Fruit fly (Drosophila melanogaster) whole organism, prepupa: Measurements from ENCODE around the gene CG13108.

Experiments
- CG10669 ChIP-seq: fragments of 200-800 bp; sonication (Bioruptor generic); optimal IDR thresholded peaks from 3 replicates; lab custom pipeline; 2018; ENCODE audit warnings: missing biosample characterization, mild to moderate bottlenecking, missing genetic modification characterization, moderate library complexity
- CG11294 ChIP-seq: fragments of 200-800 bp; sonication (Bioruptor generic); IDR thresholded peaks from 2 replicates; pipeline ENCODE4 v1.3.6; 2022; ENCODE audit warnings: missing biosample characterization, missing genetic modification characterization
- CG11762 ChIP-seq: fragments of 200-800 bp; sonication (Bioruptor generic); optimal IDR thresholded peaks from 3 replicates; lab custom pipeline; 2016; ENCODE audit warnings: missing biosample characterization, missing genetic modification characterization; ENCODE audit not compliant: insufficient read depth
- CG1621 ChIP-seq: fragments of 200-800 bp; sonication (Bioruptor generic); optimal IDR thresholded peaks from 3 replicates; lab custom pipeline; 2018; ENCODE audit warnings: missing biosample characterization, mild to moderate bottlenecking, missing genetic modification characterization
- CG31627 ChIP-seq: fragments of 200-800 bp; sonication (Bioruptor generic); optimal IDR thresholded peaks from 3 replicates; lab custom pipeline; 2016; ENCODE audit warnings: missing biosample characterization, missing genetic modification characterization
- CG34406 ChIP-seq: fragments of 200-800 bp; sonication (Bioruptor generic); optimal IDR thresholded peaks from 3 replicates; lab custom pipeline; 2016; ENCODE audit warnings: missing biosample characterization, missing genetic modification characterization
- CG3919 ChIP-seq: fragments of 200-800 bp; sonication (Bioruptor generic); optimal IDR thresholded peaks from 3 replicates; lab custom pipeline; 2016; ENCODE audit warnings: missing biosample characterization, missing genetic modification characterization
- CG6276 ChIP-seq: fragments of 200-800 bp; sonication (Bioruptor generic); optimal IDR thresholded peaks from 2 replicates; lab custom pipeline; 2017; ENCODE audit warnings: missing biosample characterization, mild to moderate bottlenecking, missing genetic modification characterization
- CG6792 ChIP-seq: fragments of 200-800 bp; sonication (Bioruptor generic); optimal IDR thresholded peaks from 3 replicates; lab custom pipeline; 2016; ENCODE audit warnings: missing biosample characterization, missing genetic modification characterization
- CG6808 ChIP-seq: fragments of 200-800 bp; sonication (Bioruptor generic); optimal IDR thresholded peaks from 3 replicates; lab custom pipeline; 2017; ENCODE audit warnings: missing biosample characterization, missing genetic modification characterization, mild to moderate bottlenecking, moderate library complexity, missing genetic modification reagents
- CG6854 ChIP-seq: fragments of 200-800 bp; sonication (Bioruptor generic); optimal IDR thresholded peaks from 2 replicates; lab custom pipeline; 2017; ENCODE audit warnings: missing biosample characterization, mild to moderate bottlenecking, missing genetic modification characterization
- CG8319 ChIP-seq: fragments of 200-800 bp; sonication (Bioruptor generic); optimal IDR thresholded peaks from 3 replicates; lab custom pipeline; 2016; ENCODE audit warnings: missing biosample characterization, missing genetic modification characterization
- CG8632 ChIP-seq: fragments of 200-800 bp; sonication (Bioruptor generic); optimal IDR thresholded peaks from 3 replicates; lab custom pipeline; 2016; ENCODE audit warnings: missing biosample characterization, missing genetic modification characterization
- Eip75B ChIP-seq: fragments of 200-800 bp; sonication (Bioruptor generic); optimal IDR thresholded peaks from 3 replicates; lab custom pipeline; 2016; ENCODE audit warnings: missing biosample characterization, missing genetic modification characterization
- Eip78C ChIP-seq: fragments of 200-800 bp; sonication (Bioruptor generic); peaks from one replicate; lab custom pipeline; 2016; ENCODE audit warnings: missing biosample characterization, missing genetic modification characterization
- Eip93F ChIP-seq: fragments of 200-800 bp; sonication (Bioruptor generic); optimal IDR thresholded peaks from 2 replicates; lab custom pipeline; 2016; ENCODE audit warnings: missing biosample characterization, mild to moderate bottlenecking, missing genetic modification characterization
- Ets96B ChIP-seq: fragments of 200-800 bp; optimal IDR thresholded peaks from 2 replicates; lab custom pipeline; 2019; ENCODE audit warnings: missing biosample characterization, mild to moderate bottlenecking, missing genetic modification characterization, moderate library complexity
- Gug ChIP-seq: fragments of 200-800 bp; sonication (Bioruptor generic); IDR thresholded peaks from 2 replicates; pipeline ENCODE4 v1.3.6; 2022; ENCODE audit warnings: missing biosample characterization, missing genetic modification characterization
- Hr38 ChIP-seq: sonication (Bioruptor generic); optimal IDR thresholded peaks from 2 replicates; lab custom pipeline; 2016; ENCODE audit warnings: missing biosample characterization, missing genetic modification characterization
- OdsH ChIP-seq: fragments of 200-800 bp; sonication (Bioruptor generic); optimal IDR thresholded peaks from 3 replicates; lab custom pipeline; 2016; ENCODE audit warnings: missing biosample characterization, missing genetic modification characterization
- Smox ChIP-seq: fragments of 200-800 bp; sonication (Bioruptor generic); optimal IDR thresholded peaks from 3 replicates; lab custom pipeline; 2016; ENCODE audit warnings: missing biosample characterization, missing genetic modification characterization
- Sox102F ChIP-seq: fragments of 200-800 bp; sonication (Bioruptor generic); optimal IDR thresholded peaks from 2 replicates; lab custom pipeline; 2016; ENCODE audit warnings: missing biosample characterization, mild to moderate bottlenecking, missing genetic modification characterization
- Sox14 ChIP-seq: fragments of 200-800 bp; sonication (Bioruptor generic); optimal IDR thresholded peaks from 3 replicates; lab custom pipeline; 2016; ENCODE audit warnings: missing biosample characterization, missing genetic modification characterization
- Sox15 ChIP-seq: fragments of 200-800 bp; sonication (Bioruptor generic); optimal IDR thresholded peaks from 3 replicates; lab custom pipeline; 2016; ENCODE audit warnings: missing biosample characterization, missing genetic modification characterization
- achi ChIP-seq: fragments of 200-800 bp; sonication (Bioruptor generic); optimal IDR thresholded peaks from 3 replicates; lab custom pipeline; 2016; ENCODE audit warnings: missing biosample characterization, missing genetic modification characterization
- cyc ChIP-seq: fragments of 200-800 bp; sonication (Bioruptor generic); optimal IDR thresholded peaks from 3 replicates; lab custom pipeline; 2016; ENCODE audit warnings: missing biosample characterization, missing genetic modification characterization
- esn ChIP-seq: fragments of 200-800 bp; sonication (Bioruptor generic); optimal IDR thresholded peaks from 2 replicates; lab custom pipeline; 2016; ENCODE audit warnings: missing biosample characterization, mild to moderate bottlenecking, missing genetic modification characterization, moderate library complexity
- fd59A ChIP-seq: fragments of 200-800 bp; sonication (Bioruptor generic); optimal IDR thresholded peaks from 2 replicates; lab custom pipeline; 2017; ENCODE audit warnings: missing biosample characterization, mild to moderate bottlenecking, missing genetic modification characterization, missing genetic modification reagents
- fd85E ChIP-seq: fragments of 200-800 bp; sonication (Bioruptor generic); optimal IDR thresholded peaks from 3 replicates; lab custom pipeline; 2016; ENCODE audit warnings: missing biosample characterization, missing genetic modification characterization
- fkh ChIP-seq: fragments of 200-800 bp; sonication (Bioruptor generic); optimal IDR thresholded peaks from 3 replicates; lab custom pipeline; 2017; ENCODE audit warnings: missing biosample characterization, mild to moderate bottlenecking, missing genetic modification characterization, moderate library complexity
- lz ChIP-seq: fragments of 200-800 bp; sonication (Bioruptor generic); optimal IDR thresholded peaks from 3 replicates; lab custom pipeline; 2016; ENCODE audit warnings: missing biosample characterization, missing genetic modification characterization
- pdm3 ChIP-seq: fragments of 200-800 bp; sonication (Bioruptor generic); optimal IDR thresholded peaks from 3 replicates; lab custom pipeline; 2016; ENCODE audit warnings: missing biosample characterization, missing genetic modification characterization
- salr ChIP-seq, 2 experiments: fragments of 200-800 bp; sonication (Bioruptor generic); optimal IDR thresholded peaks; 3 replicates each; lab custom pipeline; 2016 to 2018; ENCODE audit warnings: missing biosample characterization in 2 of 2, missing genetic modification characterization in 2 of 2, mild to moderate bottlenecking in 1 of 2
- ss ChIP-seq, 2 experiments: fragments of 200-800 bp; sonication (Bioruptor generic); optimal IDR thresholded peaks; 2 replicates in 1 of 2; 3 replicates in 1 of 2; lab custom pipeline; 2017 to 2018; ENCODE audit warnings: mild to moderate bottlenecking in 2 of 2, missing biosample characterization in 2 of 2, missing genetic modification characterization in 2 of 2, moderate library complexity in 1 of 2
- svp ChIP-seq: fragments of 200-800 bp; sonication (Bioruptor generic); peaks from one replicate; lab custom pipeline; 2016; ENCODE audit warnings: missing biosample characterization, missing genetic modification characterization
- topi ChIP-seq: fragments of 200-800 bp; sonication (Bioruptor generic); optimal IDR thresholded peaks from 3 replicates; lab custom pipeline; 2016; ENCODE audit warnings: missing biosample characterization, missing genetic modification characterization
- vri ChIP-seq: fragments of 200-800 bp; sonication (Bioruptor generic); optimal IDR thresholded peaks from 3 replicates; lab custom pipeline; 2016; ENCODE audit warnings: missing biosample characterization, mild to moderate bottlenecking, missing genetic modification characterization

Gene CG13108

dm6 chr2L:9176791-9177190 lies 12.8 kb downstream of the CG13108 start (continued):
- no peak for TF ChIP-seq salr (GFP tag; optimal IDR thresholded peaks at IDR 0.05; lab: Kevin White, UChicago)
- TF ChIP-seq cyc (GFP tag; lab: Kevin White, UChicago), result no peak
- TF ChIP-seq CG8319, result no peak
- TF ChIP-seq fd59A (GFP tag; lab: Kevin White, UChicago), result no peak
- TF ChIP-seq CG34406 (GFP tag; lab: Kevin White, UChicago), result no peak
- no peak; the same call in 1 of the 2 replicates for TF ChIP-seq CG11294
- no peak for TF ChIP-seq Sox102F (GFP tag; lab: Kevin White, UChicago)
- TF ChIP-seq Smox (GFP tag; lab: Kevin White, UChicago), result no peak
- TF ChIP-seq CG6808 (GFP tag; lab: Kevin White, UChicago), result no peak
- no peak for TF ChIP-seq Sox14 (GFP tag; lab: Kevin White, UChicago)
- TF ChIP-seq fd85E, result peak; percentile 35
- TF ChIP-seq topi (GFP tag; lab: Kevin White, UChicago), result no peak
- no peak for TF ChIP-seq CG6854 (GFP tag; lab: Kevin White, UChicago)

dm6 chr2L:9178445-9179122 lies 14.5 kb downstream of the CG13108 start:
- peak; percentile 42 for TF ChIP-seq vri (GFP tag; lab: Kevin White, UChicago)
- TF ChIP-seq cyc (GFP tag; lab: Kevin White, UChicago), result no peak
- peak; percentile 64 for TF ChIP-seq fkh (GFP tag; lab: Kevin White, UChicago)
- TF ChIP-seq, all 60 proteins: peak for 2

dm6 chr2L:9179285-9179684 lies 15.2 kb downstream of the CG13108 start:
- peak; percentile 5 for TF ChIP-seq fkh (GFP tag; lab: Kevin White, UChicago)
- peak; percentile 81 for TF ChIP-seq vri (GFP tag; lab: Kevin White, UChicago)
- no peak for TF ChIP-seq CG8632 (GFP tag; lab: Kevin White, UChicago)
- TF ChIP-seq OdsH (GFP tag; lab: Kevin White, UChicago), result no peak
- TF ChIP-seq svp (GFP tag; lab: Kevin White, UChicago), result no peak
- TF ChIP-seq Sox15, result no peak
- no peak for TF ChIP-seq achi
- TF ChIP-seq ss (GFP tag; optimal IDR thresholded peaks at IDR 0.05; lab: Kevin White, UChicago), result peak in 1 of 2 experiments; percentile 5
- peak; percentile 56 for TF ChIP-seq Eip93F (GFP tag; lab: Kevin White, UChicago)
- no peak for TF ChIP-seq CG6792
- TF ChIP-seq Hr38, result no peak
- TF ChIP-seq Sox14 (GFP tag; lab: Kevin White, UChicago), result no peak
- TF ChIP-seq fd59A (GFP tag; lab: Kevin White, UChicago), result no peak
- TF ChIP-seq CG6276, result peak; percentile 40
- TF ChIP-seq Gug (GFP tag; lab: Robert Waterston, UW), result no peak

dm6 chr2L:9181674-9182073 lies 17.6 kb downstream of the CG13108 start:
- TF ChIP-seq esn (GFP tag; lab: Kevin White, UChicago), result no peak
- TF ChIP-seq fkh (GFP tag; lab: Kevin White, UChicago), result peak; percentile 11

dm6 chr2L:9182504-9182928 lies 18.5 kb downstream of the CG13108 start:
- no peak for TF ChIP-seq fkh (GFP tag; lab: Kevin White, UChicago)
- no peak for TF ChIP-seq svp (GFP tag; lab: Kevin White, UChicago)
- no peak for TF ChIP-seq Ets96B
- TF ChIP-seq vri (GFP tag; lab: Kevin White, UChicago), result peak; percentile 71
- TF ChIP-seq, all 60 proteins: peak for 1

- TF ChIP-seq fkh (GFP tag; lab: Kevin White, UChicago) (peak; percentile 51), Sox102F (GFP tag; lab: Kevin White, UChicago) (no peak), pdm3 (no peak), lz (GFP tag; lab: Kevin White, UChicago) (no peak), CG11294 (no peak), Eip75B (GFP tag; lab: Kevin White, UChicago) (peak; percentile 8), CG31627 (no peak), Sox14 (GFP tag; lab: Kevin White, UChicago) (no peak), Eip78C (GFP tag; lab: Kevin White, UChicago) (peak; percentile 58), CG1621 (tag; lab: Kevin White, UChicago) (no peak), CG11762 (no peak), CG3919 (no peak), CG10669 (GFP tag; lab: Kevin White, UChicago) (no peak)
- TF ChIP-seq, all 60 proteins: peak for 3
These were observed 23.5 kb downstream of the CG13108 start for dm6 chr2L:9187524-9187923.
